Worm (Caenorhabditis elegans): Measurements from ENCODE around the gene acr-9.

Gene acr-9

DNA sequence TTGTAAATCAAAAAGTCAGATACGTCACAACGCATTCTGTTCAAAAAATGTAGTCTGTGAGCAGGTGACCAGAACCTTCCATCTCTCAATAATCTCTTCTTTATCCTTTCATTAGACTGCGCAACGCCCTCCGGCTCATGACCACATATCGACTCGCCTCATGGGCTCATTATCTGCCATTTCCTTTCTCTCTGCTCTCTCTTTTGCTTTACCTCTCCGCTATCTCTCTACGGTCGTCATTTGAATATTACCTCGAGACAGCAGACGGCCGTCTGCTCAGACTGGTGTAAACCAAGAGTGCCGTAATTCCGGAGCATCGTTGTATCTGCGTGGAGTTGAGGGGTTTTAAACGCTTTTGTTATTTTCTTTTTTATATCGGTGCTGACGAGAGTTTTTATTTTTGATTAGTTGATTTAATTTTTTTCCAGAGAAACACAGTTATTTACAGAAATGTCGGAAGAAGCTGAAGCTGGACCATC is 48.6 kb downstream of the acr-9 start, which contains the start of gene bra-1:
Gene bra-1 (plus strand): TSS at position 429 of the 479 bp plus-strand sequence.
- no peak for TF ChIP-seq F13H6.1 (tag; optimal IDR thresholded peaks at IDR 0.05)
- peak; percentile 94 for TF ChIP-seq hlh-30 (tag; optimal IDR thresholded peaks at IDR 0.05; ENCODE audit: insufficient read depth)
- peak; percentile 13 for TF ChIP-seq pag-3 (tag; optimal IDR thresholded peaks at IDR 0.05; ENCODE audit: borderline replicate concordance)
- no peak for TF ChIP-seq mec-3 (tag; optimal IDR thresholded peaks at IDR 0.05; ENCODE audit: borderline replicate concordance)
- no peak for TF ChIP-seq sox-2 (GFP tag; IDR thresholded peaks at IDR 0.05)
- TF ChIP-seq ceh-34 (tag; optimal IDR thresholded peaks at IDR 0.05): no peak
- TF ChIP-seq fax-1 (tag; optimal IDR thresholded peaks at IDR 0.05): no peak
- no peak for TF ChIP-seq dve-1 (tag; optimal IDR thresholded peaks at IDR 0.05)
- TF ChIP-seq tbx-2 (tag; optimal IDR thresholded peaks at IDR 0.05): peak; percentile 75
- TF ChIP-seq hlh-8 (tag; optimal IDR thresholded peaks at IDR 0.05): no peak
- TF ChIP-seq ttx-3 (tag; optimal IDR thresholded peaks at IDR 0.05): peak; percentile 16
- TF ChIP-seq madf-2 (tag; optimal IDR thresholded peaks at IDR 0.05): no peak
- peak; percentile 46 for TF ChIP-seq hlh-6 (tag; optimal IDR thresholded peaks at IDR 0.05)
- peak; percentile 66 for TF ChIP-seq ceh-14 (tag; optimal IDR thresholded peaks at IDR 0.05)
- TF ChIP-seq ceh-31 (tag; optimal IDR thresholded peaks at IDR 0.05): peak; percentile 81
- TF ChIP-seq dmd-4 (tag; optimal IDR thresholded peaks at IDR 0.05; ENCODE audit: borderline replicate concordance): no peak
- no peak for TF ChIP-seq gmeb-2 (tag; optimal IDR thresholded peaks at IDR 0.05)
- no peak for TF ChIP-seq zip-5 (tag; optimal IDR thresholded peaks at IDR 0.05)
- no peak for TF ChIP-seq fkh-10 (GFP tag; optimal IDR thresholded peaks at IDR 0.05)
- TF ChIP-seq ref-2 (tag; optimal IDR thresholded peaks at IDR 0.05): peak; percentile 32
- TF ChIP-seq hlh-13 (GFP tag; optimal IDR thresholded peaks at IDR 0.05): no peak
- peak; percentile 17 for TF ChIP-seq ceh-2 (tag; optimal IDR thresholded peaks at IDR 0.05)
- TF ChIP-seq elt-4 (tag; optimal IDR thresholded peaks at IDR 0.05): no peak
- no peak for TF ChIP-seq ets-4 (tag; optimal IDR thresholded peaks at IDR 0.05)
- TF ChIP-seq sdc-2 (tag; optimal IDR thresholded peaks at IDR 0.05): peak; percentile 79
- no peak for TF ChIP-seq pat-9 (tag; optimal IDR thresholded peaks at IDR 0.05)
- TF ChIP-seq C38D4.7 (GFP tag; optimal IDR thresholded peaks at IDR 0.05): no peak
- TF ChIP-seq rnt-1 (tag; optimal IDR thresholded peaks at IDR 0.05): no peak
- TF ChIP-seq pha-2 (tag; optimal IDR thresholded peaks at IDR 0.05): no peak
- TF ChIP-seq nhr-232 (tag; optimal IDR thresholded peaks at IDR 0.05): no peak
- TF ChIP-seq unc-42 (tag; optimal IDR thresholded peaks at IDR 0.05): peak; percentile 81
- TF ChIP-seq syd-9 (tag; optimal IDR thresholded peaks at IDR 0.05): peak; percentile 25
- no peak for TF ChIP-seq ahr-1 (tag; optimal IDR thresholded peaks at IDR 0.05)
- TF ChIP-seq C08G9.2 (tag; optimal IDR thresholded peaks at IDR 0.05): peak; percentile 15
- TF ChIP-seq nhr-11 (tag; optimal IDR thresholded peaks at IDR 0.05): no peak
- TF ChIP-seq sox-4 (tag; optimal IDR thresholded peaks at IDR 0.05): no peak
- TF ChIP-seq ceh-18 (tag; optimal IDR thresholded peaks at IDR 0.05): peak; percentile 21
- TF ChIP-seq K02D7.2 (tag; optimal IDR thresholded peaks at IDR 0.05): no peak
- TF ChIP-seq ceh-45 (GFP tag; IDR thresholded peaks at IDR 0.05): no peak
- no peak for TF ChIP-seq ceh-19 (GFP tag; optimal IDR thresholded peaks at IDR 0.05)
- no peak for TF ChIP-seq Y22D7AL.16 (tag; optimal IDR thresholded peaks at IDR 0.05)
- no peak for TF ChIP-seq T23F11.4 (GFP tag; optimal IDR thresholded peaks at IDR 0.05)
- TF ChIP-seq ceh-24 (tag; optimal IDR thresholded peaks at IDR 0.05): no peak
- no peak for TF ChIP-seq lin-11 (tag; optimal IDR thresholded peaks at IDR 0.05)
- no peak for TF ChIP-seq ceh-22 (tag; optimal IDR thresholded peaks at IDR 0.05)
- TF ChIP-seq nfya-1 (tag; optimal IDR thresholded peaks at IDR 0.05): peak; percentile 58
- TF ChIP-seq ceh-30 (tag; optimal IDR thresholded peaks at IDR 0.05): no peak
- TF ChIP-seq fkh-6 (tag; optimal IDR thresholded peaks at IDR 0.05): no peak
- no peak for TF ChIP-seq unc-3 (GFP tag; conservative IDR thresholded peaks at IDR 0.05)
- TF ChIP-seq unc-3 (tag; optimal IDR thresholded peaks at IDR 0.05): no peak
- TF ChIP-seq odd-2 (tag; optimal IDR thresholded peaks at IDR 0.05): no peak
- TF ChIP-seq che-1 (tag; optimal IDR thresholded peaks at IDR 0.05): no peak
- TF ChIP-seq unc-55 (GFP tag; optimal IDR thresholded peaks at IDR 0.05): peak; percentile 58
